Fruit fly (Drosophila melanogaster): Measurements from ENCODE around the gene Pex12.

Gene Pex12

DNA sequence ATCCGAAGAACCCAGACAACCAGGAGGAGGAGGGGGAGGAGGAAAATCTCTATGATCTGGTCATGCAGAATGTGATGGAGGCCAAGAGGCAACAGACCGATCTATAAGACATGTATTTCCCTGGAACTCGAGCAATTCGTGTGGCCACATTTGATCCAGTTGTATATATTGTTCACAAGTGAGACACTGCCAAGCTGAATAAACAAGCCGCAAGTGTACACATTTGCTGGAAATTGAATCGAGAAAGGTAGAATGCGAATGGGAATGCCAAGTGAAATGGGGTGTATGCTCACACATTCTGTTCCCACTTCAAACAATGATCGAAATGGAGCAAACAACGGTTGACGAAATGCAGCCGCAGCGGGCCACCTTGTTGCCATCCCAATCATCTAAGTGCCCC lies 40.2 kb downstream of the Pex12 start (continued):
- TF ChIP-seq az2 (GFP tag; optimal IDR thresholded peaks at IDR 0.05) (no peak), CG13624 (GFP tag; optimal IDR thresholded peaks at IDR 0.05) (no peak), klu (GFP tag; IDR thresholded peaks at IDR 0.05) (no peak), crp (GFP tag; optimal IDR thresholded peaks at IDR 0.05) (no peak), CG9727 (GFP tag; optimal IDR thresholded peaks at IDR 0.05) (no peak), amos (GFP tag; IDR thresholded peaks at IDR 0.05; ENCODE audit: partially characterized antibody) (no peak), pan (optimal IDR thresholded peaks at IDR 0.05) (no peak), pan (GFP tag; optimal IDR thresholded peaks at IDR 0.05 in 1 of 2, IDR thresholded peaks at IDR 0.05 in 1 of 2) (no peak), Dek (tag; optimal IDR thresholded peaks at IDR 0.05) (no peak), CG10209 (GFP tag; optimal IDR thresholded peaks at IDR 0.05) (peak; percentile 14), CG30403 (GFP tag; optimal IDR thresholded peaks at IDR 0.05) (no peak), CG32767 (GFP tag; IDR thresholded peaks at IDR 0.05) (no peak), onecut (GFP tag; IDR thresholded peaks at IDR 0.05) (0 out of 2 replicates have a peak, but pooled peaks have one; percentile 32), nau (GFP tag; optimal IDR thresholded peaks at IDR 0.05) (no peak), Xrp1 (GFP tag; IDR thresholded peaks at IDR 0.05) (peak; percentile 59), bsh (GFP tag; optimal IDR thresholded peaks at IDR 0.05) (peak in 1 of 2 experiments; percentile 37), zen (tag; optimal IDR thresholded peaks at IDR 0.05) (no peak), CG10462 (GFP tag; optimal IDR thresholded peaks at IDR 0.05) (no peak), CG6683 (GFP tag; optimal IDR thresholded peaks at IDR 0.05) (no peak), ara (GFP tag; IDR thresholded peaks at IDR 0.05) (peak; percentile 46; the same call in 1 of the 2 replicates), CG8290 (GFP tag; optimal IDR thresholded peaks at IDR 0.05) (no peak), CG8290 (tag; optimal IDR thresholded peaks at IDR 0.05) (peak in 1 of 2 experiments; percentile 68), Dip3 (GFP tag; optimal IDR thresholded peaks at IDR 0.05) (no peak), CG17361 (GFP tag; IDR thresholded peaks at IDR 0.05) (no peak), so (GFP tag; IDR thresholded peaks at IDR 0.05) (no peak), Trl (optimal IDR thresholded peaks at IDR 0.05) (no peak), Trl (GFP tag; optimal IDR thresholded peaks at IDR 0.05) (peak; percentile 6), NfI (GFP tag; optimal IDR thresholded peaks at IDR 0.05) (no peak), CG6791 (GFP tag; IDR thresholded peaks at IDR 0.05; ENCODE audit: partially characterized antibody) (no peak), NFAT (GFP tag; IDR thresholded peaks at IDR 0.05) (no peak), danr (GFP tag; IDR thresholded peaks at IDR 0.05) (no peak), CG11695 (GFP tag; IDR thresholded peaks at IDR 0.05) (no peak), org-1 (GFP tag; optimal IDR thresholded peaks at IDR 0.05) (no peak), CG3281 (GFP tag; optimal IDR thresholded peaks at IDR 0.05) (peak; percentile 29), GATAe (GFP tag; conservative IDR thresholded peaks at IDR 0.05) (no peak), CG10321 (GFP tag; IDR thresholded peaks at IDR 0.05) (0 out of 2 replicates have a peak, but pooled peaks have one; percentile 15), wek (GFP tag; optimal IDR thresholded peaks at IDR 0.05) (peak; percentile 25), CG6272 (GFP tag; IDR thresholded peaks at IDR 0.05) (no peak), Fer2 (tag; optimal IDR thresholded peaks at IDR 0.05) (no peak), cg (GFP tag; optimal IDR thresholded peaks at IDR 0.05) (no peak), gsb (GFP tag; IDR thresholded peaks at IDR 0.05) (no peak), oc (tag; optimal IDR thresholded peaks at IDR 0.05) (peak; percentile 22), mld (GFP tag; IDR thresholded peaks at IDR 0.05; ENCODE audit: partially characterized antibody) (no peak), odd (GFP tag; optimal IDR thresholded peaks at IDR 0.05) (no peak), ham (GFP tag; IDR thresholded peaks at IDR 0.05) (no peak), BEAF-32 (GFP tag; optimal IDR thresholded peaks at IDR 0.05) (no peak), ase (GFP tag; IDR thresholded peaks at IDR 0.05) (no peak), Spps (tag; optimal IDR thresholded peaks at IDR 0.05) (no peak), Side (GFP tag; optimal IDR thresholded peaks at IDR 0.05) (peak; percentile 16), dmrt99B (tag; optimal IDR thresholded peaks at IDR 0.05) (no peak), sima (GFP tag; optimal IDR thresholded peaks at IDR 0.05) (no peak), CG5180 (GFP tag; optimal IDR thresholded peaks at IDR 0.05) (no peak)
